Fruit fly (Drosophila melanogaster) whole organism, pupa: ENCODE results near the gene Obp99a.

Source experiments
- CG12605 ChIP-seq: fragments of 200-800 bp; sonication (Bioruptor generic); IDR thresholded peaks from 2 replicates; pipeline ENCODE4 v1.3.6; 2022; ENCODE audit warnings: missing biosample characterization, missing genetic modification characterization
- CG13204 ChIP-seq: fragments of 200-800 bp; sonication (Bioruptor generic); optimal IDR thresholded peaks from 2 replicates; lab custom pipeline; 2018; ENCODE audit warnings: missing biosample characterization, mild to moderate bottlenecking, missing genetic modification characterization, moderate library complexity
- CG34367 ChIP-seq: fragments of 200-800 bp; sonication (Bioruptor generic); optimal IDR thresholded peaks from 2 replicates; lab custom pipeline; 2018; ENCODE audit warnings: missing biosample characterization, mild to moderate bottlenecking, missing genetic modification characterization
- CG8159 ChIP-seq: fragments of 200-800 bp; sonication (Bioruptor generic); optimal IDR thresholded peaks from 3 replicates; lab custom pipeline; 2018; ENCODE audit warnings: missing biosample characterization, mild to moderate bottlenecking, missing genetic modification characterization, moderate library complexity
- CG8301 ChIP-seq: fragments of 200-800 bp; sonication (Bioruptor generic); optimal IDR thresholded peaks from 2 replicates; lab custom pipeline; 2018; ENCODE audit warnings: missing biosample characterization, mild to moderate bottlenecking, missing genetic modification characterization
- CG9948 ChIP-seq: fragments of 200-800 bp; sonication (Bioruptor generic); optimal IDR thresholded peaks from 2 replicates; lab custom pipeline; 2018; ENCODE audit warnings: missing biosample characterization, mild to moderate bottlenecking, missing genetic modification characterization, moderate library complexity
- D1 ChIP-seq: fragments of 200-800 bp; sonication (Bioruptor generic); optimal IDR thresholded peaks from 2 replicates; lab custom pipeline; 2018; ENCODE audit warnings: missing biosample characterization, mild to moderate bottlenecking, missing genetic modification characterization, moderate library complexity
- EcR ChIP-seq: fragments of 200-800 bp; sonication (Bioruptor generic); optimal IDR thresholded peaks from 3 replicates; lab custom pipeline; 2019; ENCODE audit warnings: missing biosample characterization, missing genetic modification characterization, mild to moderate bottlenecking, moderate library complexity, missing genetic modification reagents
- Ets98B ChIP-seq: fragments of 200-800 bp; sonication (Bioruptor generic); IDR thresholded peaks from 2 replicates; pipeline ENCODE4 v1.3.6; 2022; ENCODE audit warnings: missing biosample characterization, missing genetic modification characterization
- Snoo ChIP-seq: fragments of 200-800 bp; sonication (Bioruptor generic); optimal IDR thresholded peaks from 3 replicates; lab custom pipeline; 2017; ENCODE audit warnings: missing biosample characterization, mild to moderate bottlenecking, missing genetic modification characterization, inconsistent platforms
- gl ChIP-seq: fragments of 200-800 bp; sonication (Bioruptor generic); optimal IDR thresholded peaks from 2 replicates; lab custom pipeline; 2018; ENCODE audit warnings: missing biosample characterization, mild to moderate bottlenecking, missing genetic modification characterization

- TF ChIP-seq Ets98B (GFP tag; lab: Robert Waterston, UW) (peak; percentile 29), CG13204 (GFP tag; lab: Kevin White, UChicago) (no peak), Snoo (tag; lab: Kevin White, UChicago) (no peak), EcR (GFP tag; lab: Kevin White, UChicago) (no peak), CG8159 (peak; percentile 77), CG9948 (tag; lab: Kevin White, UChicago) (peak; percentile 57), CG8301 (tag; lab: Kevin White, UChicago) (peak; percentile 40), gl (no peak), CG34367 (tag; lab: Kevin White, UChicago) (peak; percentile 57), CG12605 (GFP tag; lab: Robert Waterston, UW) (no peak), D1 (tag; lab: Kevin White, UChicago) (no peak)
These were observed 19.0 kb downstream of the Obp99a start for dm6 chr3R:29690539-29690852.
